Fruit fly (Drosophila melanogaster) whole organism, embryonic: ENCODE results near the gene CG43996.

Experiments
- CG15269 ChIP-seq: fragments of 200-800 bp; sonication (Bioruptor generic); optimal IDR thresholded peaks from 2 replicates; lab custom pipeline; 2018; ENCODE audit warnings: missing biosample characterization, mild to moderate bottlenecking, missing genetic modification characterization, moderate library complexity
- CG9797 ChIP-seq: fragments of 200-800 bp; sonication (Bioruptor generic); optimal IDR thresholded peaks from 3 replicates; lab custom pipeline; 2018; ENCODE audit warnings: missing biosample characterization, mild to moderate bottlenecking, missing genetic modification characterization
- Oaz ChIP-seq: fragments of 200-800 bp; sonication (Bioruptor generic); IDR thresholded peaks from 2 replicates; pipeline ENCODE4 v1.3.6; 2022; ENCODE audit warnings: missing biosample characterization, missing genetic modification characterization
- croc ChIP-seq: fragments of 200-800 bp; sonication (Bioruptor generic); conservative IDR thresholded peaks from 3 replicates; pipeline ENCODE4 v1.3.6; 2022; ENCODE audit warnings: missing biosample characterization, missing genetic modification characterization
- org-1 ChIP-seq: fragments of 200-800 bp; sonication (Bioruptor generic); optimal IDR thresholded peaks from 2 replicates; lab custom pipeline; 2017; ENCODE audit warnings: missing biosample characterization, missing genetic modification characterization
- slp2 ChIP-seq: fragments of 200-800 bp; sonication (Bioruptor generic); optimal IDR thresholded peaks from 2 replicates; lab custom pipeline; 2016; ENCODE audit warnings: missing biosample characterization, missing genetic modification characterization
- sna ChIP-seq: fragments of 200-800 bp; sonication (Bioruptor generic); IDR thresholded peaks from 2 replicates; pipeline ENCODE4 v1.3.6; 2022; ENCODE audit warnings: missing biosample characterization, missing genetic modification characterization; ENCODE audit not compliant: partially characterized antibody
- tup ChIP-seq: fragments of 200-800 bp; sonication (Bioruptor generic); optimal IDR thresholded peaks from 2 replicates; lab custom pipeline; 2016; ENCODE audit warnings: missing biosample characterization, mild to moderate bottlenecking, missing genetic modification characterization, moderate library complexity
- vfl ChIP-seq: fragments of 200-800 bp; sonication (Bioruptor generic); optimal IDR thresholded peaks from 2 replicates; lab custom pipeline; 2016; ENCODE audit warnings: missing biosample characterization, missing genetic modification characterization

- TF ChIP-seq croc, result no peak
- TF ChIP-seq slp2 (GFP tag; lab: Kevin White, UChicago), result no peak
- no peak for TF ChIP-seq sna (GFP tag; lab: Robert Waterston, UW)
- TF ChIP-seq CG15269 (tag; lab: Kevin White, UChicago), result no peak
- no peak for TF ChIP-seq org-1 (GFP tag; lab: Kevin White, UChicago)
- no peak for TF ChIP-seq CG9797 (GFP tag; lab: Kevin White, UChicago)
- no peak for TF ChIP-seq Oaz (GFP tag; lab: Robert Waterston, UW)
- TF ChIP-seq vfl (GFP tag; lab: Kevin White, UChicago), result no peak
- TF ChIP-seq tup (GFP tag; lab: Kevin White, UChicago), result no peak
Observed at dm6 chrX:17068423-17068822, 46.3 kb downstream of the CG43996 start, which contains the start of gene CG43077.
